Fruit fly (Drosophila melanogaster) whole organism, embryonic: Measurements from ENCODE around the gene eIF4A.

Source experiments
- Antp ChIP-seq: fragments of 200-800 bp; sonication (Bioruptor generic); optimal IDR thresholded peaks from 3 replicates; lab custom pipeline; 2016; ENCODE audit warnings: missing biosample characterization, missing genetic modification characterization
- Blimp-1 ChIP-seq: fragments of 200-800 bp; sonication (Bioruptor generic); optimal IDR thresholded peaks from 3 replicates; lab custom pipeline; 2018; ENCODE audit warnings: missing biosample characterization, missing genetic modification characterization, mild to moderate bottlenecking, moderate library complexity, missing genetic modification reagents
- CG10366 ChIP-seq: fragments of 200-800 bp; sonication (Bioruptor generic); IDR thresholded peaks from 2 replicates; pipeline ENCODE4 v1.3.6; 2022; ENCODE audit warnings: missing biosample characterization, missing genetic modification characterization
- CG10543 ChIP-seq: fragments of 200-800 bp; sonication (Bioruptor generic); optimal IDR thresholded peaks from 3 replicates; lab custom pipeline; 2017; ENCODE audit warnings: missing biosample characterization, mild to moderate bottlenecking, missing genetic modification characterization, moderate library complexity
- CG11093 ChIP-seq: fragments of 200-800 bp; sonication (Bioruptor generic); IDR thresholded peaks from 3 replicates; pipeline ENCODE4 v1.3.6; 2022; ENCODE audit warnings: missing biosample characterization, missing genetic modification characterization
- CG14710 ChIP-seq: fragments of 200-800 bp; sonication (Bioruptor generic); optimal IDR thresholded peaks from 3 replicates; lab custom pipeline; 2019; ENCODE audit warnings: missing biosample characterization, mild to moderate bottlenecking, missing genetic modification characterization, moderate library complexity
- CG14965 ChIP-seq: fragments of 200-800 bp; sonication (Bioruptor generic); optimal IDR thresholded peaks from 2 replicates; lab custom pipeline; 2016; ENCODE audit warnings: missing biosample characterization, missing genetic modification characterization, borderline replicate concordance
- CG1529 ChIP-seq: fragments of 200-800 bp; sonication (Bioruptor generic); optimal IDR thresholded peaks from 3 replicates; lab custom pipeline; 2018; ENCODE audit warnings: missing biosample characterization, missing genetic modification characterization
- CG16863 ChIP-seq: fragments of 200-800 bp; sonication (Bioruptor generic); optimal IDR thresholded peaks from 3 replicates; lab custom pipeline; 2016; ENCODE audit warnings: missing biosample characterization, missing genetic modification characterization
- CG1832 ChIP-seq: fragments of 200-800 bp; sonication (Bioruptor generic); optimal IDR thresholded peaks from 2 replicates; lab custom pipeline; 2017; ENCODE audit warnings: missing biosample characterization, mild to moderate bottlenecking, missing genetic modification characterization, inconsistent platforms
- CG18476 ChIP-seq: fragments of 200-800 bp; sonication (Bioruptor generic); optimal IDR thresholded peaks from 2 replicates; lab custom pipeline; 2016; ENCODE audit warnings: missing biosample characterization, mild to moderate bottlenecking, missing genetic modification characterization
- CG18599 ChIP-seq: fragments of 200-800 bp; sonication (Bioruptor generic); optimal IDR thresholded peaks from 3 replicates; lab custom pipeline; 2017; ENCODE audit warnings: missing biosample characterization, missing genetic modification characterization, mild to moderate bottlenecking, moderate library complexity, missing genetic modification reagents
- CG2678 ChIP-seq: fragments of 200-800 bp; sonication (Bioruptor generic); optimal IDR thresholded peaks from 3 replicates; lab custom pipeline; 2019; ENCODE audit warnings: missing biosample characterization, mild to moderate bottlenecking, missing genetic modification characterization, moderate library complexity
- CG3065 ChIP-seq: fragments of 200-800 bp; sonication (Bioruptor generic); optimal IDR thresholded peaks from 2 replicates; lab custom pipeline; 2016; ENCODE audit warnings: missing biosample characterization, missing genetic modification characterization
- CG3163 ChIP-seq: fragments of 200-800 bp; sonication (Bioruptor generic); optimal IDR thresholded peaks from 3 replicates; lab custom pipeline; 2016; ENCODE audit warnings: missing biosample characterization, missing genetic modification characterization
- CG3281 ChIP-seq: fragments of 200-800 bp; sonication (Bioruptor generic); optimal IDR thresholded peaks from 3 replicates; lab custom pipeline; 2017; ENCODE audit warnings: missing biosample characterization, mild to moderate bottlenecking, missing genetic modification characterization
- CG34422 ChIP-seq: fragments of 200-800 bp; sonication (Bioruptor generic); IDR thresholded peaks from 3 replicates; pipeline ENCODE4 v1.3.6; 2022; ENCODE audit warnings: missing biosample characterization, missing genetic modification characterization
- CG4282 ChIP-seq: fragments of 200-800 bp; sonication (Bioruptor generic); optimal IDR thresholded peaks from 2 replicates; lab custom pipeline; 2016; ENCODE audit warnings: missing biosample characterization, missing genetic modification characterization
- CG6791 ChIP-seq: fragments of 200-800 bp; sonication (Bioruptor generic); IDR thresholded peaks from 3 replicates; pipeline ENCODE4 v1.3.6; 2022; ENCODE audit warnings: missing biosample characterization, missing genetic modification characterization; ENCODE audit not compliant: partially characterized antibody
- CG7963 ChIP-seq: fragments of 200-800 bp; sonication (Bioruptor generic); IDR thresholded peaks from 3 replicates; pipeline ENCODE4 v1.3.6; 2022; ENCODE audit warnings: missing biosample characterization, missing genetic modification characterization; ENCODE audit not compliant: partially characterized antibody
- CG9215 ChIP-seq: fragments of 200-800 bp; sonication (Bioruptor generic); IDR thresholded peaks from 2 replicates; pipeline ENCODE4 v1.3.6; 2022; ENCODE audit warnings: missing biosample characterization, missing genetic modification characterization
- D19A ChIP-seq: fragments of 200-800 bp; optimal IDR thresholded peaks from 3 replicates; lab custom pipeline; 2019; ENCODE audit warnings: missing biosample characterization, mild to moderate bottlenecking, missing genetic modification characterization, moderate library complexity
- Doc3 ChIP-seq: fragments of 200-800 bp; sonication (Bioruptor generic); IDR thresholded peaks from 3 replicates; pipeline ENCODE4 v1.3.6; 2022; ENCODE audit warnings: missing biosample characterization, missing genetic modification characterization; ENCODE audit not compliant: partially characterized antibody
- GATAe ChIP-seq: fragments of 200-800 bp; sonication (Bioruptor generic); conservative IDR thresholded peaks from 2 replicates; pipeline ENCODE4 v1.3.6; 2022; ENCODE audit warnings: missing biosample characterization, missing genetic modification characterization
- Nf-YC ChIP-seq: fragments of 200-800 bp; optimal IDR thresholded peaks from 3 replicates; lab custom pipeline; 2019; ENCODE audit warnings: missing biosample characterization, mild to moderate bottlenecking, missing genetic modification characterization, moderate library complexity
- Pdp1 ChIP-seq, 2 experiments: fragments of 200-800 bp; sonication (Bioruptor generic); optimal IDR thresholded peaks; 3 replicates each; lab custom pipeline; 2016; ENCODE audit warnings: missing biosample characterization in 2 of 2, missing genetic modification characterization in 2 of 2, mild to moderate bottlenecking in 1 of 2, moderate library complexity in 1 of 2
- Rfx ChIP-seq: fragments of 200-800 bp; sonication (Bioruptor generic); IDR thresholded peaks from 2 replicates; pipeline ENCODE4 v1.3.6; 2022; ENCODE audit warnings: missing biosample characterization, missing genetic modification characterization
- Six4 ChIP-seq: fragments of 200-800 bp; sonication (Bioruptor generic); optimal IDR thresholded peaks from 2 replicates; lab custom pipeline; 2016; ENCODE audit warnings: missing biosample characterization, missing genetic modification characterization
- ewg ChIP-seq: fragments of 200-800 bp; sonication (Bioruptor generic); optimal IDR thresholded peaks from 3 replicates; lab custom pipeline; 2017; ENCODE audit warnings: mild to moderate bottlenecking, missing biosample characterization, missing genetic modification reagents, missing genetic modification characterization
- exex ChIP-seq: fragments of 200-800 bp; sonication (Bioruptor generic); optimal IDR thresholded peaks from 4 replicates; lab custom pipeline; 2018; ENCODE audit warnings: missing biosample characterization, mild to moderate bottlenecking, missing genetic modification characterization, moderate library complexity
- ftz-f1 ChIP-seq: fragments of 200-800 bp; sonication (Bioruptor generic); optimal IDR thresholded peaks from 2 replicates; lab custom pipeline; 2016; ENCODE audit warnings: missing biosample characterization, missing genetic modification characterization
- gce ChIP-seq: fragments of 200-800 bp; sonication (Bioruptor generic); IDR thresholded peaks from 3 replicates; pipeline ENCODE4 v1.3.6; 2022; ENCODE audit warnings: missing biosample characterization, missing genetic modification characterization
- grn ChIP-seq: fragments of 200-800 bp; sonication (Bioruptor generic); optimal IDR thresholded peaks from 3 replicates; lab custom pipeline; 2017; ENCODE audit warnings: missing biosample characterization, missing genetic modification characterization
- hkb ChIP-seq, 2 experiments: fragments of 200-800 bp in 1 of 2; fragments of >200 bp in 1 of 2; sonication (Bioruptor generic) in 1 of 2; IDR thresholded peaks in 1 of 2; optimal IDR thresholded peaks in 1 of 2; 2 replicates each; pipeline versions ENCODE4 v1.3.6 to Lab custom; 2017 to 2022; ENCODE audit warnings: missing biosample characterization in 1 of 2, missing genetic modification characterization in 1 of 2
- lab ChIP-seq: fragments of 200-800 bp; sonication (Bioruptor generic); optimal IDR thresholded peaks from 3 replicates; lab custom pipeline; 2017; ENCODE audit warnings: missing biosample characterization, missing genetic modification characterization, mild to moderate bottlenecking, moderate library complexity, missing genetic modification reagents
- lbe ChIP-seq: fragments of 200-800 bp; sonication (Bioruptor generic); optimal IDR thresholded peaks from 2 replicates; lab custom pipeline; 2016; ENCODE audit warnings: missing biosample characterization, mild to moderate bottlenecking, missing genetic modification characterization
- mirr ChIP-seq: fragments of 200-800 bp; sonication (Bioruptor generic); optimal IDR thresholded peaks from 3 replicates; lab custom pipeline; 2018; ENCODE audit warnings: missing biosample characterization, mild to moderate bottlenecking, missing genetic modification characterization
- nau ChIP-seq: fragments of 200-800 bp; sonication (Bioruptor generic); optimal IDR thresholded peaks from 3 replicates; lab custom pipeline; 2017; ENCODE audit warnings: missing biosample characterization, mild to moderate bottlenecking, missing genetic modification characterization, missing genetic modification reagents
- run ChIP-seq: fragments of 200-800 bp; sonication (Bioruptor generic); optimal IDR thresholded peaks from 3 replicates; lab custom pipeline; 2018; ENCODE audit warnings: missing biosample characterization, mild to moderate bottlenecking, missing genetic modification characterization
- scrt ChIP-seq: fragments of 200-800 bp; sonication (Bioruptor generic); optimal IDR thresholded peaks from 2 replicates; lab custom pipeline; 2018; ENCODE audit warnings: missing biosample characterization, mild to moderate bottlenecking, missing genetic modification characterization, moderate library complexity
- sd ChIP-seq: fragments of 200-800 bp; sonication (Bioruptor generic); optimal IDR thresholded peaks from 3 replicates; lab custom pipeline; 2018; ENCODE audit warnings: missing biosample characterization, mild to moderate bottlenecking, missing genetic modification characterization, moderate library complexity
- seq ChIP-seq: fragments of 200-800 bp; sonication (Bioruptor generic); IDR thresholded peaks from 2 replicates; pipeline ENCODE4 v1.3.6; 2022; ENCODE audit warnings: missing biosample characterization, missing genetic modification characterization
- sqz ChIP-seq: fragments of 200-800 bp; sonication (Bioruptor generic); optimal IDR thresholded peaks from 3 replicates; lab custom pipeline; 2018; ENCODE audit warnings: missing biosample characterization, mild to moderate bottlenecking, missing genetic modification characterization
- vnd ChIP-seq: fragments of 200-800 bp; sonication (Bioruptor generic); IDR thresholded peaks from 3 replicates; pipeline ENCODE4 v1.3.6; 2022; ENCODE audit warnings: missing biosample characterization, missing genetic modification characterization; ENCODE audit not compliant: partially characterized antibody
- z ChIP-seq: fragments of 200-800 bp; sonication (Bioruptor generic); IDR thresholded peaks from 3 replicates; pipeline ENCODE4 v1.3.6; 2022; ENCODE audit warnings: missing biosample characterization, missing genetic modification characterization
- zen ChIP-seq: fragments of 200-800 bp; sonication (Bioruptor generic); optimal IDR thresholded peaks from 3 replicates; lab custom pipeline; 2018; ENCODE audit warnings: missing biosample characterization, mild to moderate bottlenecking, missing genetic modification characterization, moderate library complexity

Gene eIF4A

dm6 chr2L:5975025-5975539, 6.5 kb upstream of the eIF4A start (continued):
- no peak for TF ChIP-seq hkb (optimal IDR thresholded peaks at IDR 0.05; lab: Kevin White, UChicago)
- TF ChIP-seq hkb (GFP tag; IDR thresholded peaks at IDR 0.05; lab: Robert Waterston, UW) = 0 out of 2 replicates have a peak, but pooled peaks have one; percentile 12
- TF ChIP-seq seq (GFP tag; lab: Robert Waterston, UW) = no peak
- TF ChIP-seq, all 482 proteins: peak for 15

dm6 chr2L:5975601-5976000, 6.0 kb upstream of the eIF4A start:
- no peak for TF ChIP-seq Doc3
- TF ChIP-seq mirr = peak; percentile 38
- no peak for TF ChIP-seq Nf-YC (tag; lab: Kevin White, UChicago)
- no peak for TF ChIP-seq D19A (tag; lab: Kevin White, UChicago)
- TF ChIP-seq CG3163 (GFP tag; lab: Kevin White, UChicago) = no peak
- TF ChIP-seq CG18476 (GFP tag; lab: Kevin White, UChicago) = no peak
- no peak for TF ChIP-seq vnd (GFP tag; lab: Robert Waterston, UW)
- TF ChIP-seq gce (GFP tag; lab: Robert Waterston, UW) = no peak
- TF ChIP-seq Six4 (GFP tag; lab: Kevin White, UChicago) = no peak
- peak; percentile 45 for TF ChIP-seq GATAe (GFP tag; lab: Robert Waterston, UW)
- TF ChIP-seq CG10366 = no peak
- TF ChIP-seq Antp (GFP tag; lab: Kevin White, UChicago) = no peak
- no peak for TF ChIP-seq CG9215 (GFP tag; lab: Robert Waterston, UW)
- TF ChIP-seq zen = no peak
- TF ChIP-seq CG1529 (GFP tag; lab: Kevin White, UChicago) = no peak
- TF ChIP-seq CG11093 (GFP tag; lab: Robert Waterston, UW) = no peak
- TF ChIP-seq z (GFP tag; lab: Robert Waterston, UW) = peak; percentile 71; the same call in 1 of the 3 replicates
- no peak for TF ChIP-seq CG14965 (GFP tag; lab: Kevin White, UChicago)
- no peak for TF ChIP-seq run
- no peak for TF ChIP-seq CG6791 (GFP tag; lab: Robert Waterston, UW)
- peak; percentile 55 for TF ChIP-seq sd (tag; lab: Kevin White, UChicago)
- TF ChIP-seq CG14710 = no peak
- peak; percentile 5 for TF ChIP-seq grn (GFP tag; lab: Kevin White, UChicago)
- peak; percentile 48 for TF ChIP-seq Blimp-1
- TF ChIP-seq exex (tag; lab: Kevin White, UChicago) = peak; percentile 54
- peak; percentile 44 for TF ChIP-seq sqz

- no peak for TF ChIP-seq CG7963 (GFP tag; lab: Robert Waterston, UW)
- peak; percentile 20 for TF ChIP-seq CG3281 (GFP tag; lab: Kevin White, UChicago)
- TF ChIP-seq CG34422 (GFP tag; lab: Robert Waterston, UW) = no peak
- TF ChIP-seq Pdp1 (GFP tag; optimal IDR thresholded peaks at IDR 0.05; lab: Kevin White, UChicago) = peak in 1 of 2 experiments; percentile 38
- TF ChIP-seq lab (GFP tag; lab: Kevin White, UChicago) = peak; percentile 58
- TF ChIP-seq ewg (GFP tag; lab: Kevin White, UChicago) = peak; percentile 37
- TF ChIP-seq lbe (GFP tag; lab: Kevin White, UChicago) = peak; percentile 19
- peak; percentile 46 for TF ChIP-seq CG18599 (GFP tag; lab: Kevin White, UChicago)
- peak; percentile 20 for TF ChIP-seq nau (GFP tag; lab: Kevin White, UChicago)
- no peak for TF ChIP-seq CG16863
- TF ChIP-seq CG4282 (GFP tag; lab: Kevin White, UChicago) = no peak
- TF ChIP-seq CG1529 (GFP tag; lab: Kevin White, UChicago) = no peak
- peak; percentile 1 for TF ChIP-seq scrt (GFP tag; lab: Kevin White, UChicago)
- TF ChIP-seq exex (tag; lab: Kevin White, UChicago) = peak; percentile 42
- peak; percentile 85 for TF ChIP-seq ftz-f1 (GFP tag; lab: Kevin White, UChicago)
- peak; percentile 20 for TF ChIP-seq CG3065
- peak; percentile 27 for TF ChIP-seq CG2678 (tag; lab: Kevin White, UChicago)
- no peak for TF ChIP-seq Rfx (GFP tag; lab: Robert Waterston, UW)
- peak; percentile 46 for TF ChIP-seq CG1832 (GFP tag; lab: Kevin White, UChicago)
- TF ChIP-seq CG10543 = peak; percentile 51
Observed at dm6 chr2L:5977070-5977728, 4.4 kb upstream of the eIF4A start.
